Fruit fly (Drosophila melanogaster) Kc167 (cell line): Measurements from ENCODE around the gene Chpf.

Source experiments
- Sin3A ChIP-seq: fragments of >200 bp; optimal IDR thresholded peaks from 2 replicates; lab custom pipeline; 2018; ENCODE audit warnings: missing external identifiers
- insv ChIP-seq: fragments of >200 bp; optimal IDR thresholded peaks from 3 replicates; lab custom pipeline; 2018; ENCODE audit warnings: missing external identifiers
- psq ChIP-seq: fragments of >200 bp; optimal IDR thresholded peaks from 2 replicates; lab custom pipeline; 2017; ENCODE audit warnings: missing external identifiers
- ttk ChIP-seq: sonication (Bioruptor generic); optimal IDR thresholded peaks from 2 replicates; lab custom pipeline; 2017; ENCODE audit warnings: missing external identifiers

DNA sequence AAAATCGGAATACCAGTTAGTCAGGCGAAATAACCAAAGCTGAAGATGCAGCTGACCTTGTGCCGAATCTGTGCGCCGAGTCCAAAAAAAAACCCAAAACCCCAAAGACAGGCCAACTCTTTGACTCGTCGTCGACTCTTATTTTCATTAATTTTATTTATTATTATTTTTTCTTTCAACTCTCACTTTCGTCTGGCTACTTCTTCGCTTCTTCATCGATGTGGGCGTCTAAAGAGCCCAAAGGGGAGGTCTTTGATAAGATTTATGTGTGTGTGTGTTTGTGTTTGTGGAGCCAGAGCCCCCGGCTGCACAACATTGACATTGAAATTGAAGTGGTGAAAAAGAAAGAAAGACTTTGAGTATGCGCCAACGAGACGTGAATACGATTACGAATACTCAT, 33.6 kb upstream of the Chpf start:
- TF ChIP-seq psq (lab: Kevin White, UChicago), result no peak
- no peak for TF ChIP-seq ttk (lab: Kevin White, UChicago)
- no peak for TF ChIP-seq insv (lab: Kevin White, UChicago)
- no peak for TF ChIP-seq Sin3A (lab: Kevin White, UChicago)
